Worm (Caenorhabditis elegans) whole organism, L4/young adult: ENCODE results near the gene oac-23.

Experiments used
- W03F9.2 ChIP-seq: fragments of 150-350 bp; optimal IDR thresholded peaks from 2 replicates; lab custom pipeline; 2014; ENCODE audit warnings: missing biosample characterization, missing genetic modification characterization
- dao-5 ChIP-seq: sonication (generic microtip); optimal IDR thresholded peaks from 2 replicates; lab custom pipeline; 2016; ENCODE audit warnings: missing genotype, missing genetic modification characterization, moderate library complexity, missing compliant biosample characterization
- him-1 ChIP-seq: sonication (generic microtip); optimal IDR thresholded peaks from 2 replicates; lab custom pipeline; 2016; ENCODE audit warnings: missing genotype, missing genetic modification reagents, missing genetic modification characterization, missing compliant biosample characterization

ce11 chrIV:3840480-3840879 is 40.8 kb upstream of the oac-23 start:
- TF ChIP-seq him-1 (no peak), dao-5 (no peak), W03F9.2 (tag; lab: Kevin White, UChicago) (no peak)
